Worm (Caenorhabditis elegans): Measurements from ENCODE around the gene erfa-1.

Gene erfa-1

DNA sequence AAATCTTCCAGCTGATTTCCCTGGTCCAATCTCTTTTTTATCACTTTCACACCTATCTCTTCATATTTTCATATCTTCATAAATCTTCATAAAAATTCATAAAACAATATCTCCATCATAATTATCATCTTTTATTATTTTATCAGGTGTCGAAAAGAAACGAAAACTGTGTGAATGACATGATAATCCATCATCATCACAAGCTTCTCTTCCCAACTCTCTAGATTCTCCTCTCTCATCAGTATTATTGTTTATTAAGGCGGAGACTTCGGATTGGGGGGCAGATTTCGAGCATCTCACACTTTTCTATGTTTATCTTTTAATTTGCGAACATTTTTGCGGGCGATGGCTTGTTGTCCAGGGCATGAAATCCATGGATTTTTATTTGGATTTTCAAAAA is 30.3 kb downstream of the erfa-1 start:
- no peak for TF ChIP-seq sea-1 (GFP tag; conservative IDR thresholded peaks at IDR 0.05)

DNA sequence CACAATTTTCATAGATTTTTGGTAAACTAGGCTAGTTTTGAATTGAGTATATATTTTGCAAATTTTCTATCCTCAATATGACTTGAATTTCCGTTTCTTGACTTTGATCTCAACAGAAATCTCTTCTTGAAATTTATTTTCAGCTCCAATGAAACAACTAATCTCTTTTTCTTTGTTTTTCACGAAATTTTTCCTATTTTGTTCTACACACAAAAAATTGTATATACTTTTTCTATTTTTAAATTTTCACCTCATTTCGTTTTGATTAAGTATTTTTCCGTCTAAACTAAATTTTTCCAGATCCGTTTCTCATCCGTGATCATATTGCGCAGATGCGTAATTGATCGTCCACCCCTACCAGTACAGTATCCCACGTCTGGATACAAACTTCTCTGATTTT is 30.8 kb downstream of the erfa-1 start, which contains the start of gene unc-83:
unc-83 (plus strand) TSS at position 301 of the 400 bp plus-strand sequence.
- TF ChIP-seq tbx-11 (GFP tag; IDR thresholded peaks at IDR 0.05) (no peak), ets-7 (tag; optimal IDR thresholded peaks at IDR 0.05) (no peak), ceh-36 (tag; optimal IDR thresholded peaks at IDR 0.05) (no peak), sea-1 (GFP tag; conservative IDR thresholded peaks at IDR 0.05) (no peak), B0310.2 (tag; optimal IDR thresholded peaks at IDR 0.05) (no peak), ama-1 (optimal IDR thresholded peaks at IDR 0.05) (no peak), scrt-1 (GFP tag; IDR thresholded peaks at IDR 0.05) (no peak), pes-1 (GFP tag; IDR thresholded peaks at IDR 0.05) (no peak), F13C5.2 (tag; optimal IDR thresholded peaks at IDR 0.05) (no peak), tbx-37 (GFP tag; conservative IDR thresholded peaks at IDR 0.05) (no peak), ceh-13 (GFP tag; optimal IDR thresholded peaks at IDR 0.05) (no peak), hnd-1 (tag; optimal IDR thresholded peaks at IDR 0.05) (no peak), hmg-4 (GFP tag; optimal IDR thresholded peaks at IDR 0.05) (no peak), tra-4 (tag; optimal IDR thresholded peaks at IDR 0.05) (no peak), hmbx-1 (tag; optimal IDR thresholded peaks at IDR 0.05) (no peak)

DNA sequence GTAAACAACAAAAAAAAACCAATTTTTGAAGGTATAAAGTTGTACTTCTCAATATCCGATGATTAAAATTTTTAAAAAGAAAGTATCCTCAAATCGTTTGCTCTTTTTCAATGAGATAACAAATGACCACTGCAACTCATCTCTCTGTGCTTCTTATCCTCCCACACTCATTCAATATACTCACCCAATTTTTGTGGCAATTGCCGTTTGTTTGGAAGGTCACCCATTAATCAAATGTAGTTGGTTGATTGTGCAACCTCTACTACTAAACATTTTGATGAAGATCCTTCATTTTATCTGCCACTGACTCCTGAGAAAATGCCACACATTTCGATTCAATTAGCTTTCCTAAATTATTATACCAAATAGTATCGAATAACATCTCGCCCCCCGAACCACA is 33.7 kb downstream of the erfa-1 start:
- TF ChIP-seq ceh-13 (GFP tag; optimal IDR thresholded peaks at IDR 0.05) (no peak), tra-4 (tag; optimal IDR thresholded peaks at IDR 0.05) (no peak), flt-1 (GFP tag; IDR thresholded peaks at IDR 0.05) (no peak), aly-1 (tag; optimal IDR thresholded peaks at IDR 0.05) (no peak), ets-7 (tag; optimal IDR thresholded peaks at IDR 0.05) (no peak), hmbx-1 (tag; optimal IDR thresholded peaks at IDR 0.05) (no peak), hnd-1 (tag; optimal IDR thresholded peaks at IDR 0.05) (no peak), sea-1 (GFP tag; conservative IDR thresholded peaks at IDR 0.05) (no peak), scrt-1 (GFP tag; IDR thresholded peaks at IDR 0.05) (no peak), F13C5.2 (tag; optimal IDR thresholded peaks at IDR 0.05) (no peak), tbx-11 (GFP tag; IDR thresholded peaks at IDR 0.05) (no peak), B0310.2 (tag; optimal IDR thresholded peaks at IDR 0.05) (no peak), ama-1 (optimal IDR thresholded peaks at IDR 0.05) (no peak), pes-1 (GFP tag; IDR thresholded peaks at IDR 0.05) (no peak), tbx-37 (GFP tag; conservative IDR thresholded peaks at IDR 0.05) (no peak)

DNA sequence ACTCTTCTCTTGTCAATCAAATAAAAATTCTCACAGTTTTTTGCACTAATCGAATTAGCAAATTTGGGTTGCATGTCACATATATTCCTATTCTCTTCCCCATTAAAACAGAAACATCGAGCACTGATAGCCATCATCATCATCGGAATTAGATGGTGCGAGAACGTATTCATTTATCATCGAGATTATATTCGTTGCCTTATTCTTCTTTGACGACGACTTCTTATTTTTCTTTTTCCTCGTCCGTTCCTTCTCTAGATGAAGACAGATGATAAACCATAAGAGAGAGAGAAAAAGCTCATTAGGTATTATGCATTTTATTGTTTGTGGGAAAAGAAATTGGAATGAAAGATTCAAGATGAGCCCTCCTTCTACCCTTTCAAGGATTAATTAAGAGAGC is 37.3 kb downstream of the erfa-1 start:
- TF ChIP-seq aly-1 (tag; optimal IDR thresholded peaks at IDR 0.05) (no peak), ceh-36 (tag; optimal IDR thresholded peaks at IDR 0.05) (no peak), hmg-4 (GFP tag; optimal IDR thresholded peaks at IDR 0.05) (no peak)

DNA sequence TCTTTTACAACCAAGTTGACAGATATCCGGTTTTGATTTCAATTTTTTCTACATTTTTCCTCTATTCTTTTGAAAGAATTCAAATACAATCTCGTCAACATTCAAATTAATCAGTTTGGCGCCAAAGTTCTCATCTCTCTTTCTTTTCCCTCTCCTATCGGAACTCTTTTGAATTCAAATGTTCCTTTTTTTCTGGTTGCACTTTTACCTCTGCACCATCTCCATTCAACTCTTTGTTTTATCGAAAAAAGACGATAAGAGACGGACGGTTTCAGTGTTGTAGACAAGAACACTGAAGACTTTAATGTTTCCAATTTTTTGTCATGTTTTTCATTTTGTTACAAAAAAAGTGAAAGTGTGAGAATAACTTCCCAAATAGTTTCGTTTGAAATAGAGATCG is 42.1 kb downstream of the erfa-1 start:
- no peak for TF ChIP-seq ceh-13 (GFP tag; optimal IDR thresholded peaks at IDR 0.05)
- no peak for TF ChIP-seq F13C5.2 (tag; optimal IDR thresholded peaks at IDR 0.05)
- TF ChIP-seq ceh-36 (tag; optimal IDR thresholded peaks at IDR 0.05): no peak
- TF ChIP-seq flt-1 (GFP tag; IDR thresholded peaks at IDR 0.05): no peak
- no peak for TF ChIP-seq tbx-37 (GFP tag; conservative IDR thresholded peaks at IDR 0.05)
- no peak for TF ChIP-seq tra-4 (tag; optimal IDR thresholded peaks at IDR 0.05)
- no peak for TF ChIP-seq hmbx-1 (tag; optimal IDR thresholded peaks at IDR 0.05)
- no peak for TF ChIP-seq hmg-4 (GFP tag; optimal IDR thresholded peaks at IDR 0.05)
- TF ChIP-seq aly-1 (tag; optimal IDR thresholded peaks at IDR 0.05): no peak
- TF ChIP-seq B0310.2 (tag; optimal IDR thresholded peaks at IDR 0.05): no peak
- no peak for TF ChIP-seq ama-1 (optimal IDR thresholded peaks at IDR 0.05)
- no peak for TF ChIP-seq sea-1 (GFP tag; conservative IDR thresholded peaks at IDR 0.05)

DNA sequence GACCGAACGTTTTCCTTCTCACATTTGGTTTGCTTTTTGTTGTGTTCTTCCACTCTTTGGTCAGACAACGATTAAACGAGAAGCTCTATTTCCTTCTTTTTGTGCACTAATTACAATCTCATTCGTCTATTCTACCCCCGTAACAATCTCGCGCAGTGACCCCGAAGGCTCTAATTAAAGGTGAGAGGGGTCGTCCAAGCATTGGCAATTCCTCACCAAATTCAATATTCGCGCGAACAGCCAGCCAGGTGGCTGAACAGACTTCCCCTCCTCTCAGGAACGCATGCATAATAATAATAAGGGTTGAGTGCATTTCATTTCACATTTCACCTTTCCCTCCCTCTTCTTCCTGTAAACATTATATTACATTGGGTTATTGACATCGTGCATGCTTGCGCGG is 51.2 kb downstream of the erfa-1 start:
- TF ChIP-seq pes-1 (GFP tag; IDR thresholded peaks at IDR 0.05): no peak
- TF ChIP-seq tra-4 (tag; optimal IDR thresholded peaks at IDR 0.05): no peak
- no peak for TF ChIP-seq ceh-36 (tag; optimal IDR thresholded peaks at IDR 0.05)
- TF ChIP-seq hmg-4 (GFP tag; optimal IDR thresholded peaks at IDR 0.05): no peak
- peak; percentile 3 for TF ChIP-seq F13C5.2 (tag; optimal IDR thresholded peaks at IDR 0.05)
